Worm (Caenorhabditis elegans) whole organism, L1 larva: ENCODE data around the gene egg-3.

Source experiments
- F16B12.6 ChIP-seq: fragments of 150-350 bp; optimal IDR thresholded peaks from 2 replicates; lab custom pipeline; 2014; ENCODE audit warnings: missing biosample characterization, missing genetic modification characterization
- alr-1 ChIP-seq: fragments of 200-800 bp; sonication (Bioruptor generic); optimal IDR thresholded peaks from 2 replicates; lab custom pipeline; 2018; ENCODE audit warnings: borderline replicate concordance, mild to moderate bottlenecking, missing genetic modification characterization, missing compliant biosample characterization
- aly-2 ChIP-seq: fragments of 150-350 bp; optimal IDR thresholded peaks from 2 replicates; lab custom pipeline; 2014; ENCODE audit warnings: missing biosample characterization, missing genetic modification characterization
- ama-1 ChIP-seq: fragments of 150-350 bp; optimal IDR thresholded peaks from 2 replicates; lab custom pipeline; 2014
- blmp-1 ChIP-seq: fragments of 150-350 bp; optimal IDR thresholded peaks from 2 replicates; lab custom pipeline; 2014; ENCODE audit warnings: missing biosample characterization, missing genetic modification characterization
- ceh-63 ChIP-seq: fragments of 200-800 bp; sonication (Bioruptor generic); optimal IDR thresholded peaks from 2 replicates; lab custom pipeline; 2018; ENCODE audit warnings: mild to moderate bottlenecking, missing genetic modification characterization, missing compliant biosample characterization
- ceh-90 ChIP-seq: sonication (generic microtip); optimal IDR thresholded peaks from 2 replicates; lab custom pipeline; 2016; ENCODE audit warnings: missing genetic modification characterization, missing compliant biosample characterization
- dpl-1 ChIP-seq, 3 experiments: fragments of 150-350 bp in 2 of 3; sonication (generic microtip) in 1 of 3; optimal IDR thresholded peaks; 2 replicates each; lab custom pipeline; 2014 to 2017; ENCODE audit warnings: missing biosample characterization in 3 of 3, missing genetic modification characterization in 3 of 3, missing genetic modification reagents in 3 of 3
- dsc-1 ChIP-seq: sonication (generic microtip); optimal IDR thresholded peaks from 2 replicates; lab custom pipeline; 2016; ENCODE audit warnings: mild to moderate bottlenecking, missing genetic modification characterization, missing compliant biosample characterization
- efl-1 ChIP-seq, 4 experiments: fragments of 150-350 bp; optimal IDR thresholded peaks in 3 of 4; peaks in 1 of 4; 1 replicate in 1 of 4; 2 replicates in 3 of 4; lab custom pipeline; 2014; ENCODE audit warnings: missing biosample characterization in 2 of 4, missing genetic modification characterization in 2 of 4, missing genetic modification reagents in 2 of 4
- egl-13 ChIP-seq: sonication (generic microtip); optimal IDR thresholded peaks from 2 replicates; lab custom pipeline; 2016; ENCODE audit warnings: missing genotype, missing genetic modification reagents, missing genetic modification characterization, missing compliant biosample characterization
- egl-27 ChIP-seq, 2 experiments: fragments of 150-350 bp in 1 of 2; sonication (generic microtip); optimal IDR thresholded peaks; 3 replicates each; lab custom pipeline; 2017 to 2018; ENCODE audit warnings: missing biosample characterization in 2 of 2, missing genetic modification characterization in 2 of 2, missing genetic modification reagents in 2 of 2
- elt-3 ChIP-seq, 6 experiments: fragments of 150-350 bp in 1 of 6; sonication (generic microtip); optimal IDR thresholded peaks; 2 replicates each; lab custom pipeline; 2017 to 2018; ENCODE audit warnings: missing biosample characterization in 6 of 6, missing genetic modification characterization in 6 of 6, inconsistent platforms in 1 of 6
- ets-5 ChIP-seq: fragments of 200-800 bp; sonication (Bioruptor generic); IDR thresholded peaks from 2 replicates; pipeline ENCODE4 v1.3.6; 2022; ENCODE audit warnings: missing genetic modification characterization, missing compliant biosample characterization
- fkh-10 ChIP-seq: sonication (generic microtip); optimal IDR thresholded peaks from 2 replicates; lab custom pipeline; 2017; ENCODE audit warnings: missing biosample characterization, missing genetic modification reagents, missing genetic modification characterization
- fkh-8 ChIP-seq: sonication (generic microtip); optimal IDR thresholded peaks from 2 replicates; lab custom pipeline; 2016; ENCODE audit warnings: mild to moderate bottlenecking, missing genetic modification characterization, missing compliant biosample characterization
- fos-1 ChIP-seq: fragments of 150-350 bp; optimal IDR thresholded peaks from 2 replicates; lab custom pipeline; 2014; ENCODE audit warnings: missing biosample characterization, missing genetic modification characterization
- grh-1 ChIP-seq: fragments of 200-800 bp; sonication (Bioruptor generic); IDR thresholded peaks from 2 replicates; pipeline ENCODE4 v1.3.6; 2022; ENCODE audit warnings: missing genetic modification reagents, missing genetic modification characterization, missing compliant biosample characterization
- hlh-4 ChIP-seq: sonication (generic microtip); optimal IDR thresholded peaks from 2 replicates; lab custom pipeline; 2016; ENCODE audit warnings: mild to moderate bottlenecking, missing genetic modification characterization, missing compliant biosample characterization
- hpl-2 ChIP-seq: fragments of 150-350 bp; optimal IDR thresholded peaks from 2 replicates; lab custom pipeline; 2014; ENCODE audit warnings: missing biosample characterization, missing genetic modification reagents, missing genetic modification characterization
- isw-1 ChIP-seq: fragments of 200-800 bp; sonication (Bioruptor generic); IDR thresholded peaks from 2 replicates; pipeline ENCODE4 v1.3.6; 2022; ENCODE audit warnings: missing genetic modification characterization, missing compliant biosample characterization
- jun-1 ChIP-seq: fragments of 150-350 bp; optimal IDR thresholded peaks from 2 replicates; lab custom pipeline; 2014; ENCODE audit warnings: missing biosample characterization, missing genetic modification reagents, missing genetic modification characterization
- lin-14 ChIP-seq: fragments of 200-800 bp; sonication (Bioruptor generic); optimal IDR thresholded peaks from 2 replicates; lab custom pipeline; 2018; ENCODE audit warnings: mild to moderate bottlenecking, missing genetic modification characterization, moderate library complexity, missing compliant biosample characterization
- lin-15B ChIP-seq: fragments of 150-350 bp; sonication (generic microtip); optimal IDR thresholded peaks from 3 replicates; lab custom pipeline; 2014; ENCODE audit warnings: missing biosample characterization, missing genetic modification characterization
- lin-39 ChIP-seq: fragments of 150-350 bp; optimal IDR thresholded peaks from 2 replicates; lab custom pipeline; 2014; ENCODE audit warnings: missing biosample characterization, missing genetic modification reagents, missing genetic modification characterization
- lir-3 ChIP-seq: sonication (generic microtip); optimal IDR thresholded peaks from 2 replicates; lab custom pipeline; 2016; ENCODE audit warnings: mild to moderate bottlenecking, missing genetic modification characterization, moderate library complexity, missing compliant biosample characterization; ENCODE audit not compliant: poor library complexity
- lsy-2 ChIP-seq, 2 experiments: fragments of 150-350 bp; optimal IDR thresholded peaks; 2 replicates each; lab custom pipeline; 2014; ENCODE audit warnings: missing biosample characterization in 2 of 2, missing genetic modification characterization in 2 of 2
- mdl-1 ChIP-seq, 2 experiments: fragments of 150-350 bp; optimal IDR thresholded peaks; 2 replicates each; lab custom pipeline; 2014 to 2017; ENCODE audit warnings: missing biosample characterization in 2 of 2, missing genetic modification characterization in 2 of 2, inconsistent platforms in 1 of 2
- mep-1 ChIP-seq: fragments of 150-350 bp; optimal IDR thresholded peaks from 2 replicates; lab custom pipeline; 2014; ENCODE audit warnings: missing biosample characterization, missing genetic modification characterization
- nhr-19 ChIP-seq: fragments of 200-800 bp; sonication (Bioruptor generic); conservative IDR thresholded peaks from 2 replicates; pipeline ENCODE4 v1.3.6; 2022; ENCODE audit warnings: missing genetic modification characterization, missing compliant biosample characterization
- nhr-20 ChIP-seq: sonication (generic microtip); optimal IDR thresholded peaks from 2 replicates; lab custom pipeline; 2016; ENCODE audit warnings: mild to moderate bottlenecking, missing genetic modification characterization, missing compliant biosample characterization
- nhr-28 ChIP-seq: fragments of 150-350 bp; optimal IDR thresholded peaks from 2 replicates; lab custom pipeline; 2014; ENCODE audit warnings: missing biosample characterization, missing genetic modification characterization
- nhr-47 ChIP-seq: sonication (generic microtip); optimal IDR thresholded peaks from 2 replicates; lab custom pipeline; 2016; ENCODE audit warnings: mild to moderate bottlenecking, missing genetic modification characterization, moderate library complexity, missing compliant biosample characterization
- nhr-71 ChIP-seq: sonication (generic microtip); optimal IDR thresholded peaks from 2 replicates; lab custom pipeline; 2016; ENCODE audit warnings: mild to moderate bottlenecking, missing genetic modification characterization, moderate library complexity, missing compliant biosample characterization
- nhr-76 ChIP-seq: sonication (generic microtip); optimal IDR thresholded peaks from 2 replicates; lab custom pipeline; 2017; ENCODE audit warnings: missing biosample characterization, missing genetic modification characterization
- nhr-77 ChIP-seq: fragments of 150-350 bp; optimal IDR thresholded peaks from 2 replicates; lab custom pipeline; 2014; ENCODE audit warnings: missing biosample characterization, missing genetic modification characterization
- nhr-85 ChIP-seq: sonication (generic microtip); peaks from one replicate; lab custom pipeline; 2016; ENCODE audit warnings: missing genetic modification characterization, inconsistent platforms, missing compliant biosample characterization
- pag-3 ChIP-seq: sonication (generic microtip); optimal IDR thresholded peaks from 2 replicates; lab custom pipeline; 2017; ENCODE audit warnings: missing genetic modification characterization, mild to moderate bottlenecking, missing compliant biosample characterization, antibody characterized with exemption, borderline replicate concordance; ENCODE audit not compliant: insufficient read depth
- pqm-1 ChIP-seq: sonication (generic microtip); optimal IDR thresholded peaks from 3 replicates; lab custom pipeline; 2017; ENCODE audit warnings: missing biosample characterization, missing genetic modification characterization
- rnt-1 ChIP-seq: sonication (generic microtip); optimal IDR thresholded peaks from 2 replicates; lab custom pipeline; 2016; ENCODE audit warnings: mild to moderate bottlenecking, missing genetic modification characterization, moderate library complexity, missing compliant biosample characterization
- skn-1 ChIP-seq: fragments of 150-350 bp; optimal IDR thresholded peaks from 2 replicates; lab custom pipeline; 2014; ENCODE audit warnings: missing biosample characterization, missing genetic modification characterization
- snpc-4 ChIP-seq: fragments of 150-350 bp; optimal IDR thresholded peaks from 2 replicates; lab custom pipeline; 2014; ENCODE audit warnings: missing biosample characterization, missing genetic modification characterization
- snu-23 ChIP-seq: sonication (generic microtip); optimal IDR thresholded peaks from 2 replicates; lab custom pipeline; 2016; ENCODE audit warnings: missing genetic modification characterization, missing compliant biosample characterization
- sox-4 ChIP-seq: sonication (generic microtip); optimal IDR thresholded peaks from 2 replicates; lab custom pipeline; 2016; ENCODE audit warnings: missing genetic modification characterization, missing compliant biosample characterization
- sptf-1 ChIP-seq: fragments of 150-350 bp; optimal IDR thresholded peaks from 2 replicates; lab custom pipeline; 2014; ENCODE audit warnings: missing biosample characterization, missing genetic modification characterization
- sup-37 ChIP-seq: fragments of 200-800 bp; sonication (Bioruptor generic); optimal IDR thresholded peaks from 2 replicates; lab custom pipeline; 2018; ENCODE audit warnings: mild to moderate bottlenecking, missing genetic modification characterization, missing compliant biosample characterization
- swsn-7 ChIP-seq: sonication (generic microtip); optimal IDR thresholded peaks from 2 replicates; lab custom pipeline; 2016; ENCODE audit warnings: missing genetic modification characterization, missing compliant biosample characterization
- tbx-2 ChIP-seq: sonication (generic microtip); optimal IDR thresholded peaks from 2 replicates; lab custom pipeline; 2016; ENCODE audit warnings: missing genetic modification characterization, missing compliant biosample characterization
- unc-62 ChIP-seq: fragments of 150-350 bp; optimal IDR thresholded peaks from 2 replicates; lab custom pipeline; 2014; ENCODE audit warnings: missing biosample characterization, missing genetic modification reagents, missing genetic modification characterization
- unc-86 ChIP-seq: sonication (generic microtip); optimal IDR thresholded peaks from 2 replicates; lab custom pipeline; 2016; ENCODE audit warnings: missing genetic modification characterization, missing compliant biosample characterization
- xbp-1 ChIP-seq: sonication (generic microtip); optimal IDR thresholded peaks from 2 replicates; lab custom pipeline; 2016; ENCODE audit warnings: missing genetic modification characterization, missing compliant biosample characterization
- ztf-11 ChIP-seq, 2 experiments: sonication (generic microtip); optimal IDR thresholded peaks; 2 replicates each; lab custom pipeline; 2016 to 2017; ENCODE audit warnings: missing genetic modification characterization in 2 of 2, missing biosample characterization in 1 of 2, missing compliant biosample characterization in 1 of 2
- ztf-4 ChIP-seq: fragments of 150-350 bp; optimal IDR thresholded peaks from 2 replicates; lab custom pipeline; 2014; ENCODE audit warnings: missing biosample characterization, missing genetic modification characterization

egg-3 gene

ce11 chrII:10872541-10872940 is 11.7 kb downstream of the egg-3 start, which contains the start of the genes cyn-4 and copz-1:
cyn-4 (minus strand) TSS chrII:10872611.
copz-1 (plus strand) TSS chrII:10872879.
- TF ChIP-seq hpl-2 (GFP tag; lab: Kevin White, UChicago): no peak
- no peak for TF ChIP-seq unc-62 (GFP tag; lab: Kevin White, UChicago)
- TF ChIP-seq lin-39 (tag; lab: Kevin White, UChicago): peak; percentile 30
- peak; percentile 0 for TF ChIP-seq jun-1
- TF ChIP-seq hlh-4 (tag; lab: Kevin White, UChicago): no peak
- peak; percentile 87 for TF ChIP-seq dsc-1
- TF ChIP-seq nhr-19: peak; percentile 78
- peak; percentile 79 for TF ChIP-seq mep-1 (tag; lab: Kevin White, UChicago)
- peak; percentile 34 for TF ChIP-seq fos-1 (tag; lab: Kevin White, UChicago)
- TF ChIP-seq snu-23: peak; percentile 91
- no peak for TF ChIP-seq sup-37 (GFP tag; lab: Kevin White, UChicago)
- TF ChIP-seq alr-1 (tag; lab: Kevin White, UChicago): no peak
- TF ChIP-seq egl-27 (tag; optimal IDR thresholded peaks at IDR 0.05; lab: Kevin White, UChicago): no peak
- no peak for TF ChIP-seq ama-1 (lab: Kevin White, UChicago)
- no peak for TF ChIP-seq ets-5 (GFP tag; lab: Robert Waterston, UW)
- peak; percentile 87 for TF ChIP-seq isw-1
- peak; percentile 92 for TF ChIP-seq nhr-71 (tag; lab: Kevin White, UChicago)
- peak; percentile 52 for TF ChIP-seq blmp-1 (tag; lab: Kevin White, UChicago)
- TF ChIP-seq egl-13 (tag; lab: Kevin White, UChicago): peak; percentile 78
- TF ChIP-seq lin-14 (GFP tag; lab: Kevin White, UChicago): peak; percentile 88
- TF ChIP-seq nhr-28 (tag; lab: Kevin White, UChicago): no peak
- TF ChIP-seq rnt-1 (tag; lab: Kevin White, UChicago): peak; percentile 98
- TF ChIP-seq lir-3 (tag; lab: Kevin White, UChicago): peak; percentile 93
- TF ChIP-seq snpc-4 (tag; lab: Kevin White, UChicago): peak; percentile 42
- TF ChIP-seq elt-3 (tag; optimal IDR thresholded peaks at IDR 0.05; lab: Kevin White, UChicago): peak in 2 of 6 experiments; percentile 39 to 80
- TF ChIP-seq sptf-1 (tag; lab: Kevin White, UChicago): no peak
- TF ChIP-seq grh-1 (GFP tag; lab: Robert Waterston, UW): peak; percentile 60
- peak; percentile 77 for TF ChIP-seq unc-86 (tag; lab: Kevin White, UChicago)
- peak in 1 of 2 experiments; percentile 86 for TF ChIP-seq ztf-11 (tag; optimal IDR thresholded peaks at IDR 0.05; lab: Kevin White, UChicago)
- TF ChIP-seq mdl-1 (tag; optimal IDR thresholded peaks at IDR 0.05; lab: Kevin White, UChicago): peak in 1 of 2 experiments; percentile 76
- TF ChIP-seq F16B12.6 (tag; lab: Kevin White, UChicago): peak; percentile 59
- TF ChIP-seq tbx-2 (tag; lab: Kevin White, UChicago): peak; percentile 91
- TF ChIP-seq ceh-90 (tag; lab: Kevin White, UChicago): peak; percentile 84
- peak; percentile 90 for TF ChIP-seq nhr-20 (tag; lab: Kevin White, UChicago)
- TF ChIP-seq efl-1 (optimal IDR thresholded peaks at IDR 0.05; lab: Kevin White, UChicago): peak; percentile 85 to 87
- TF ChIP-seq efl-1 (GFP tag; optimal IDR thresholded peaks at IDR 0.05 in 1 of 2; lab: Kevin White, UChicago): peak; percentile 80 to 97
- no peak for TF ChIP-seq ztf-4 (tag; lab: Kevin White, UChicago)
- TF ChIP-seq sox-4: peak; percentile 54
- no peak for TF ChIP-seq ceh-63 (GFP tag; lab: Kevin White, UChicago)
- no peak for TF ChIP-seq fkh-10
- peak; percentile 91 for TF ChIP-seq nhr-85 (tag; lab: Kevin White, UChicago)
- TF ChIP-seq nhr-47 (tag; lab: Kevin White, UChicago): peak; percentile 89
- TF ChIP-seq fkh-8 (tag; lab: Kevin White, UChicago): peak; percentile 85
- TF ChIP-seq swsn-7 (tag; lab: Kevin White, UChicago): peak; percentile 85
- peak; percentile 81 for TF ChIP-seq lin-15B (tag; lab: Kevin White, UChicago)
- peak; percentile 90 for TF ChIP-seq xbp-1 (tag; lab: Kevin White, UChicago)
- peak; percentile 60 for TF ChIP-seq nhr-77 (tag; lab: Kevin White, UChicago)
- no peak for TF ChIP-seq pqm-1 (tag; lab: Kevin White, UChicago)
- TF ChIP-seq aly-2 (tag; lab: Kevin White, UChicago): peak; percentile 28
- TF ChIP-seq lsy-2 (tag; optimal IDR thresholded peaks at IDR 0.05; lab: Kevin White, UChicago): peak; percentile 93 to 94
- TF ChIP-seq pag-3 (tag; lab: Kevin White, UChicago): no peak
- TF ChIP-seq dpl-1 (GFP tag; optimal IDR thresholded peaks at IDR 0.05; lab: Kevin White, UChicago): peak; percentile 75 to 85 (median 80)
- no peak for TF ChIP-seq nhr-76
- TF ChIP-seq skn-1 (tag; lab: Kevin White, UChicago): peak; percentile 59
